Fruit fly (Drosophila melanogaster) whole organism, embryonic: Measurements from ENCODE around the gene CG10492.

Source experiments
- Adf1 ChIP-seq: fragments of 200-800 bp; sonication (Bioruptor generic); IDR thresholded peaks from 2 replicates; pipeline ENCODE4 v1.3.6; 2022; ENCODE audit warnings: missing biosample characterization, missing genetic modification characterization
- B-H2 ChIP-seq: fragments of 200-800 bp; sonication (Bioruptor generic); optimal IDR thresholded peaks from 2 replicates; lab custom pipeline; 2018; ENCODE audit warnings: missing biosample characterization, mild to moderate bottlenecking, missing genetic modification characterization
- BEAF-32 ChIP-seq: fragments of 200-800 bp; sonication (Bioruptor generic); optimal IDR thresholded peaks from 3 replicates; lab custom pipeline; 2017; ENCODE audit warnings: missing biosample characterization, missing genetic modification characterization, mild to moderate bottlenecking, moderate library complexity, missing genetic modification reagents
- CG10274 ChIP-seq: fragments of 200-800 bp; sonication (Bioruptor generic); optimal IDR thresholded peaks from 3 replicates; lab custom pipeline; 2017; ENCODE audit warnings: missing biosample characterization, mild to moderate bottlenecking, missing genetic modification characterization
- CG10321 ChIP-seq: fragments of 200-800 bp; sonication (Bioruptor generic); IDR thresholded peaks from 2 replicates; pipeline ENCODE4 v1.3.6; 2022; ENCODE audit warnings: missing biosample characterization, missing genetic modification characterization
- CG11504 ChIP-seq: fragments of 200-800 bp; sonication (Bioruptor generic); optimal IDR thresholded peaks from 3 replicates; lab custom pipeline; 2019; ENCODE audit warnings: missing biosample characterization, mild to moderate bottlenecking, missing genetic modification characterization, moderate library complexity
- CG12104 ChIP-seq: fragments of 200-800 bp; sonication (Bioruptor generic); optimal IDR thresholded peaks from 3 replicates; lab custom pipeline; 2016; ENCODE audit warnings: missing biosample characterization, missing genetic modification characterization
- CG17385 ChIP-seq: fragments of 200-800 bp; sonication (Bioruptor generic); optimal IDR thresholded peaks from 3 replicates; lab custom pipeline; 2018; ENCODE audit warnings: missing biosample characterization, mild to moderate bottlenecking, missing genetic modification characterization
- CG18262 ChIP-seq: fragments of 200-800 bp; optimal IDR thresholded peaks from 3 replicates; lab custom pipeline; 2019; ENCODE audit warnings: missing biosample characterization, mild to moderate bottlenecking, missing genetic modification characterization, moderate library complexity
- CG3726 ChIP-seq: fragments of 200-800 bp; sonication (Bioruptor generic); IDR thresholded peaks from 3 replicates; pipeline ENCODE4, ENCODE4 v1.3.6; 2022; ENCODE audit warnings: missing biosample characterization, missing genetic modification characterization
- CG4854 ChIP-seq: fragments of 200-800 bp; sonication (Bioruptor generic); optimal IDR thresholded peaks from 2 replicates; lab custom pipeline; 2016; ENCODE audit warnings: missing biosample characterization, missing genetic modification characterization, inconsistent platforms
- CG6175 ChIP-seq: fragments of 200-800 bp; sonication (Bioruptor generic); IDR thresholded peaks from 3 replicates; pipeline ENCODE4 v1.3.6; 2022; ENCODE audit warnings: missing biosample characterization, missing genetic modification characterization
- CG6254 ChIP-seq: fragments of 200-800 bp; sonication (Bioruptor generic); optimal IDR thresholded peaks from 3 replicates; lab custom pipeline; 2017; ENCODE audit warnings: mild to moderate bottlenecking, missing biosample characterization, missing genetic modification reagents, missing genetic modification characterization
- CG6272 ChIP-seq: fragments of 200-800 bp; sonication (Bioruptor generic); IDR thresholded peaks from 2 replicates; pipeline ENCODE4 v1.3.6; 2022; ENCODE audit warnings: missing biosample characterization, missing genetic modification characterization
- CG8089 ChIP-seq: fragments of 200-800 bp; sonication (Bioruptor generic); optimal IDR thresholded peaks from 3 replicates; lab custom pipeline; 2016; ENCODE audit warnings: missing biosample characterization, missing genetic modification characterization
- D ChIP-seq, 2 experiments: fragments of 200-800 bp in 1 of 2; fragments of >200 bp in 1 of 2; sonication (Bioruptor generic) in 1 of 2; optimal IDR thresholded peaks; 2 replicates in 1 of 2; 3 replicates in 1 of 2; lab custom pipeline; 2017; ENCODE audit warnings: mild to moderate bottlenecking in 1 of 2, missing biosample characterization in 1 of 2, missing genetic modification characterization in 1 of 2, missing genetic modification reagents in 1 of 2
- Dbx ChIP-seq: fragments of 200-800 bp; sonication (Bioruptor generic); IDR thresholded peaks from 3 replicates; pipeline ENCODE4 v1.3.6; 2022; ENCODE audit warnings: missing biosample characterization, missing genetic modification characterization
- Fer3 ChIP-seq: fragments of 200-800 bp; sonication (Bioruptor generic); optimal IDR thresholded peaks from 2 replicates; lab custom pipeline; 2018; ENCODE audit warnings: missing biosample characterization, mild to moderate bottlenecking, missing genetic modification characterization, moderate library complexity
- GATAe ChIP-seq: fragments of 200-800 bp; sonication (Bioruptor generic); conservative IDR thresholded peaks from 2 replicates; pipeline ENCODE4 v1.3.6; 2022; ENCODE audit warnings: missing biosample characterization, missing genetic modification characterization
- Hand ChIP-seq: fragments of 200-800 bp; sonication (Bioruptor generic); optimal IDR thresholded peaks from 2 replicates; lab custom pipeline; 2017; ENCODE audit warnings: mild to moderate bottlenecking, missing biosample characterization, missing genetic modification reagents, missing genetic modification characterization
- Hmr ChIP-seq: fragments of 200-800 bp; sonication (Bioruptor generic); optimal IDR thresholded peaks from 3 replicates; lab custom pipeline; 2017; ENCODE audit warnings: mild to moderate bottlenecking, missing biosample characterization, missing genetic modification reagents, missing genetic modification characterization
- NC2β ChIP-seq: fragments of 200-800 bp; sonication (Bioruptor generic); optimal IDR thresholded peaks from 2 replicates; lab custom pipeline; 2016; ENCODE audit warnings: missing biosample characterization, missing genetic modification characterization
- Pdp1 ChIP-seq, 2 experiments: fragments of 200-800 bp; sonication (Bioruptor generic); optimal IDR thresholded peaks; 3 replicates each; lab custom pipeline; 2016; ENCODE audit warnings: missing biosample characterization in 2 of 2, missing genetic modification characterization in 2 of 2, mild to moderate bottlenecking in 1 of 2, moderate library complexity in 1 of 2
- Rfx ChIP-seq: fragments of 200-800 bp; sonication (Bioruptor generic); IDR thresholded peaks from 2 replicates; pipeline ENCODE4 v1.3.6; 2022; ENCODE audit warnings: missing biosample characterization, missing genetic modification characterization
- ac ChIP-seq: fragments of 200-800 bp; sonication (Bioruptor generic); optimal IDR thresholded peaks from 3 replicates; lab custom pipeline; 2017; ENCODE audit warnings: missing biosample characterization, mild to moderate bottlenecking, missing genetic modification characterization
- amos ChIP-seq: fragments of 200-800 bp; sonication (Bioruptor generic); IDR thresholded peaks from 2 replicates; pipeline ENCODE4 v1.3.6; 2022; ENCODE audit warnings: missing biosample characterization, missing genetic modification characterization; ENCODE audit not compliant: partially characterized antibody
- ap ChIP-seq: fragments of 200-800 bp; sonication (Bioruptor generic); IDR thresholded peaks from 2 replicates; pipeline ENCODE4 v1.3.6; 2022; ENCODE audit warnings: missing biosample characterization, missing genetic modification characterization
- crp ChIP-seq, 2 experiments: fragments of 200-800 bp; sonication (Bioruptor generic); optimal IDR thresholded peaks; 2 replicates in 1 of 2; 3 replicates in 1 of 2; lab custom pipeline; 2017; ENCODE audit warnings: missing biosample characterization in 2 of 2, missing genetic modification characterization in 2 of 2, mild to moderate bottlenecking in 1 of 2, moderate library complexity in 1 of 2
- cwo ChIP-seq: fragments of 200-800 bp; sonication (Bioruptor generic); optimal IDR thresholded peaks from 3 replicates; lab custom pipeline; 2017; ENCODE audit warnings: missing biosample characterization, missing genetic modification characterization, mild to moderate bottlenecking, moderate library complexity, missing genetic modification reagents
- ewg ChIP-seq: fragments of 200-800 bp; sonication (Bioruptor generic); optimal IDR thresholded peaks from 3 replicates; lab custom pipeline; 2017; ENCODE audit warnings: mild to moderate bottlenecking, missing biosample characterization, missing genetic modification reagents, missing genetic modification characterization
- gcm ChIP-seq: fragments of 200-800 bp; sonication (Bioruptor generic); optimal IDR thresholded peaks from 2 replicates; lab custom pipeline; 2019; ENCODE audit warnings: missing biosample characterization, mild to moderate bottlenecking, missing genetic modification characterization, moderate library complexity
- gem ChIP-seq: fragments of 200-800 bp; sonication (Bioruptor generic); optimal IDR thresholded peaks from 2 replicates; lab custom pipeline; 2019; ENCODE audit warnings: missing biosample characterization, mild to moderate bottlenecking, missing genetic modification characterization, moderate library complexity
- h ChIP-seq: fragments of >200 bp; optimal IDR thresholded peaks from 2 replicates; lab custom pipeline; 2017
- lbe ChIP-seq: fragments of 200-800 bp; sonication (Bioruptor generic); optimal IDR thresholded peaks from 2 replicates; lab custom pipeline; 2016; ENCODE audit warnings: missing biosample characterization, mild to moderate bottlenecking, missing genetic modification characterization
- lola ChIP-seq, 3 experiments: fragments of >200 bp in 2 of 3; fragments of 200-800 bp in 1 of 3; sonication (Bioruptor generic) in 1 of 3; optimal IDR thresholded peaks; 2 replicates each; lab custom pipeline; 2017 to 2019; ENCODE audit warnings: missing biosample characterization in 3 of 3, missing genetic modification characterization in 3 of 3, mild to moderate bottlenecking in 1 of 3, moderate library complexity in 1 of 3
- nom ChIP-seq: fragments of 200-800 bp; sonication (Bioruptor generic); optimal IDR thresholded peaks from 2 replicates; lab custom pipeline; 2017; ENCODE audit warnings: missing biosample characterization, missing genetic modification characterization, mild to moderate bottlenecking, moderate library complexity, missing genetic modification reagents
- pb ChIP-seq: fragments of 200-800 bp; sonication (Bioruptor generic); optimal IDR thresholded peaks from 3 replicates; lab custom pipeline; 2016; ENCODE audit warnings: missing biosample characterization, missing genetic modification characterization
- pros ChIP-seq: fragments of 200-800 bp; sonication (Bioruptor generic); optimal IDR thresholded peaks from 3 replicates; lab custom pipeline; 2019; ENCODE audit warnings: missing biosample characterization, mild to moderate bottlenecking, missing genetic modification characterization, moderate library complexity
- ranshi ChIP-seq: fragments of 200-800 bp; sonication (Bioruptor generic); IDR thresholded peaks from 2 replicates; pipeline ENCODE4 v1.3.6; 2022; ENCODE audit warnings: missing biosample characterization, missing genetic modification characterization
- repo ChIP-seq: fragments of 200-800 bp; sonication (Bioruptor generic); optimal IDR thresholded peaks from 2 replicates; lab custom pipeline; 2016; ENCODE audit warnings: missing biosample characterization, missing genetic modification characterization
- sisA ChIP-seq: fragments of 200-800 bp; sonication (Bioruptor generic); IDR thresholded peaks from 2 replicates; pipeline ENCODE4 v1.3.6; 2022; ENCODE audit warnings: missing biosample characterization, missing genetic modification characterization
- sna ChIP-seq: fragments of 200-800 bp; sonication (Bioruptor generic); IDR thresholded peaks from 2 replicates; pipeline ENCODE4 v1.3.6; 2022; ENCODE audit warnings: missing biosample characterization, missing genetic modification characterization; ENCODE audit not compliant: partially characterized antibody
- sr ChIP-seq: fragments of 200-800 bp; sonication (Bioruptor generic); IDR thresholded peaks from 3 replicates; pipeline ENCODE4 v1.3.6; 2022; ENCODE audit warnings: missing biosample characterization, missing genetic modification characterization
- sug ChIP-seq: fragments of 200-800 bp; optimal IDR thresholded peaks from 2 replicates; lab custom pipeline; 2019; ENCODE audit warnings: missing biosample characterization, mild to moderate bottlenecking, missing genetic modification characterization, moderate library complexity
- tna ChIP-seq: fragments of 200-800 bp; sonication (Bioruptor generic); IDR thresholded peaks from 2 replicates; pipeline ENCODE4 v1.3.6; 2022; ENCODE audit warnings: missing biosample characterization, missing genetic modification characterization; ENCODE audit not compliant: partially characterized antibody
- unc-4 ChIP-seq: fragments of 200-800 bp; sonication (Bioruptor generic); IDR thresholded peaks from 2 replicates; pipeline ENCODE4 v1.3.6; 2022; ENCODE audit warnings: missing biosample characterization, missing genetic modification characterization; ENCODE audit not compliant: partially characterized antibody
- wek ChIP-seq: fragments of 200-800 bp; sonication (Bioruptor generic); optimal IDR thresholded peaks from 3 replicates; lab custom pipeline; 2018; ENCODE audit warnings: missing biosample characterization, mild to moderate bottlenecking, missing genetic modification characterization, moderate library complexity
- yki ChIP-seq: fragments of >200 bp; optimal IDR thresholded peaks from 3 replicates; lab custom pipeline; 2018
- z ChIP-seq: fragments of 200-800 bp; sonication (Bioruptor generic); IDR thresholded peaks from 3 replicates; pipeline ENCODE4 v1.3.6; 2022; ENCODE audit warnings: missing biosample characterization, missing genetic modification characterization

The CG10492 gene

DNA sequence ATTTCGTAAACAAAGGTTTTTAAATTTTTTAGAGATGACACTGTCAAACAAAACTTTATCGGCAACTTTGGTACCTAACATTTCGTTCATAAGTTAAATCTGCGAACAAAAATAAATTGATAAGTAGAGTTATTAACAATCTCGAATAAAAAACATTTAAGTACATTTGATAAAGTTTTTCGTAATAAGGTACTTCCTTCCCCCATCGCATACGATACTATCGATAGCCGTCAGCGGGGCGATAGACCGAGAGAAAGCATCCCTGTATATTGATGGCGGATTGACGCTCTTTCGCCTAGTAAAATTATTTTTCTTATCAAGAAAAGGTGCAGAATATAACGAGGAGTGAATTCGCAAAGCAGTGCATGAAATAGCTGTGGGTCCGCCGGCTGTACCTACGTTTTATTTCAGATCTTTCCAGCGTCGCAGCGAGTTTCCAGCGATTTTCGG, 8.7 kb upstream of the CG10492 start, which contains the start of the genes Ttc19 and Acn (continued):
- TF ChIP-seq CG10274 (GFP tag; lab: Kevin White, UChicago) (no peak), nom (GFP tag; lab: Kevin White, UChicago) (peak; percentile 35), CG17385 (peak; percentile 82), CG12104 (GFP tag; lab: Kevin White, UChicago) (peak; percentile 71), CG18262 (peak; percentile 82), Hand (GFP tag; lab: Kevin White, UChicago) (peak; percentile 17), repo (peak; percentile 84), crp (GFP tag; optimal IDR thresholded peaks at IDR 0.05; lab: Kevin White, UChicago) (peak in 1 of 2 experiments; percentile 58), sr (GFP tag; lab: Robert Waterston, UW) (0 out of 3 replicates have a peak, but pooled peaks have one; percentile 17), Fer3 (tag; lab: Kevin White, UChicago) (peak; percentile 80), CG3726 (GFP tag; lab: Robert Waterston, UW) (peak; percentile 62; the same call in 1 of the 3 replicates), sna (peak; percentile 92), CG8089 (GFP tag; lab: Kevin White, UChicago) (peak; percentile 81), CG11504 (tag; lab: Kevin White, UChicago) (peak; percentile 83), CG6254 (GFP tag; lab: Kevin White, UChicago) (peak; percentile 50), yki (lab: Kevin White, UChicago) (no peak), h (lab: Kevin White, UChicago) (no peak), sug (tag; lab: Kevin White, UChicago) (peak; percentile 88), Pdp1 (GFP tag; optimal IDR thresholded peaks at IDR 0.05; lab: Kevin White, UChicago) (peak; percentile 89 to 91), CG6175 (GFP tag; lab: Robert Waterston, UW) (peak; percentile 61; the same call in 1 of the 3 replicates), Adf1 (peak; percentile 70), ac (GFP tag; lab: Kevin White, UChicago) (no peak), z (no peak), pros (no peak), wek (peak; percentile 76), Rfx (GFP tag; lab: Robert Waterston, UW) (peak; percentile 90), cwo (GFP tag; lab: Kevin White, UChicago) (peak; percentile 59), amos (GFP tag; lab: Robert Waterston, UW) (peak; percentile 95), ap (peak; percentile 68), Dbx (GFP tag; lab: Robert Waterston, UW) (peak; percentile 90), gcm (GFP tag; lab: Kevin White, UChicago) (peak; percentile 67), CG6272 (peak; percentile 85), pb (GFP tag; lab: Kevin White, UChicago) (peak; percentile 78), sisA (GFP tag; lab: Robert Waterston, UW) (peak; percentile 84), D (optimal IDR thresholded peaks at IDR 0.05; lab: Kevin White, UChicago) (no peak), D (GFP tag; optimal IDR thresholded peaks at IDR 0.05; lab: Kevin White, UChicago) (peak; percentile 73), gem (tag; lab: Kevin White, UChicago) (peak; percentile 88), Hmr (GFP tag; lab: Kevin White, UChicago) (no peak), tna (GFP tag; lab: Robert Waterston, UW) (peak; percentile 89), unc-4 (GFP tag; lab: Robert Waterston, UW) (peak; percentile 92), B-H2 (GFP tag; lab: Kevin White, UChicago) (peak; percentile 87), GATAe (GFP tag; lab: Robert Waterston, UW) (peak; percentile 42; the same call in 1 of the 2 replicates), CG4854 (peak; percentile 78), lola (GFP tag; optimal IDR thresholded peaks at IDR 0.05; lab: Kevin White, UChicago) (peak in 1 of 3 experiments; percentile 80), BEAF-32 (GFP tag; lab: Kevin White, UChicago) (peak; percentile 97), ranshi (GFP tag; lab: Robert Waterston, UW) (peak; percentile 68), lbe (GFP tag; lab: Kevin White, UChicago) (peak; percentile 70), CG10321 (GFP tag; lab: Robert Waterston, UW) (no peak), ewg (GFP tag; lab: Kevin White, UChicago) (peak; percentile 66), NC2β (peak; percentile 86)
